Worm (Caenorhabditis elegans) whole organism, young adult: ENCODE data around the gene M7.8.

ENCODE experiments used
- B0035.1 ChIP-seq: sonication (generic microtip); optimal IDR thresholded peaks from 2 replicates; lab custom pipeline; 2016; ENCODE audit warnings: missing genetic modification characterization, mild to moderate bottlenecking, missing compliant biosample characterization, missing genotype, missing genetic modification reagents
- B0336.3 ChIP-seq: fragments of 200-800 bp; sonication (Bioruptor generic); IDR thresholded peaks from 2 replicates; pipeline ENCODE4 v1.3.6; 2022; ENCODE audit warnings: missing genetic modification characterization, missing compliant biosample characterization
- F10E7.11 ChIP-seq: sonication (generic microtip); optimal IDR thresholded peaks from 2 replicates; lab custom pipeline; 2017; ENCODE audit warnings: mild to moderate bottlenecking, missing genetic modification characterization, moderate library complexity, missing compliant biosample characterization
- F57C9.4 ChIP-seq: sonication (generic microtip); optimal IDR thresholded peaks from 2 replicates; lab custom pipeline; 2017; ENCODE audit warnings: mild to moderate bottlenecking, missing genetic modification characterization, missing compliant biosample characterization
- T07F8.4 ChIP-seq: sonication (generic microtip); optimal IDR thresholded peaks from 2 replicates; lab custom pipeline; 2016; ENCODE audit warnings: mild to moderate bottlenecking, missing genetic modification characterization, moderate library complexity, missing compliant biosample characterization
- Y67H2A.10 ChIP-seq: fragments of 200-800 bp; sonication (Bioruptor generic); conservative IDR thresholded peaks from 2 replicates; pipeline ENCODE4 v1.3.6; 2022; ENCODE audit warnings: missing genetic modification reagents, missing genetic modification characterization, missing compliant biosample characterization
- Y79H2A.3 ChIP-seq: fragments of 200-800 bp; sonication (Bioruptor generic); conservative IDR thresholded peaks from 2 replicates; pipeline ENCODE4 v1.3.6; 2022; ENCODE audit warnings: missing genetic modification reagents, missing genetic modification characterization, missing compliant biosample characterization
- Y95B8A.8 ChIP-seq: fragments of 200-800 bp; sonication (Bioruptor generic); IDR thresholded peaks from 2 replicates; pipeline ENCODE4 v1.3.6; 2022; ENCODE audit warnings: missing genetic modification reagents, missing genetic modification characterization, missing compliant biosample characterization
- ZK185.1 ChIP-seq: sonication (generic microtip); optimal IDR thresholded peaks from 2 replicates; lab custom pipeline; 2016; ENCODE audit warnings: mild to moderate bottlenecking, missing genetic modification characterization, missing compliant biosample characterization; ENCODE audit not compliant: poor library complexity, severe bottlenecking
- ama-1 ChIP-seq, 3 experiments: fragments of 150-350 bp in 1 of 3; sonication (generic microtip) in 2 of 3; optimal IDR thresholded peaks; 2 replicates each; lab custom pipeline; 2014 to 2018; ENCODE audit warnings: missing biosample characterization in 2 of 3, missing genetic modification characterization in 2 of 3, missing genetic modification reagents in 2 of 3
- aptf-2 ChIP-seq: fragments of 200-800 bp; sonication (Bioruptor generic); conservative IDR thresholded peaks from 2 replicates; pipeline ENCODE4 v1.3.6; 2022; ENCODE audit warnings: missing genetic modification reagents, missing genetic modification characterization, missing compliant biosample characterization
- atf-7 ChIP-seq: sonication (generic microtip); optimal IDR thresholded peaks from 2 replicates; lab custom pipeline; 2017; ENCODE audit warnings: mild to moderate bottlenecking, missing genetic modification characterization, missing compliant biosample characterization
- die-1 ChIP-seq: sonication (generic microtip); optimal IDR thresholded peaks from 2 replicates; lab custom pipeline; 2016; ENCODE audit warnings: missing genotype, mild to moderate bottlenecking, missing genetic modification characterization, missing compliant biosample characterization
- dpff-1 ChIP-seq: sonication (generic microtip); optimal IDR thresholded peaks from 2 replicates; lab custom pipeline; 2017; ENCODE audit warnings: mild to moderate bottlenecking, missing genetic modification characterization, missing compliant biosample characterization
- egl-18 ChIP-seq: fragments of 200-800 bp; sonication (Bioruptor generic); IDR thresholded peaks from 2 replicates; pipeline ENCODE4 v1.3.6; 2022; ENCODE audit warnings: missing genetic modification reagents, missing genetic modification characterization, missing compliant biosample characterization
- ekl-4 ChIP-seq: fragments of 200-800 bp; sonication (Bioruptor generic); IDR thresholded peaks from 2 replicates; pipeline ENCODE4 v1.3.6; 2022; ENCODE audit warnings: missing genetic modification reagents, missing genetic modification characterization, missing compliant biosample characterization
- gei-17 ChIP-seq: fragments of 200-800 bp; sonication (Bioruptor generic); optimal IDR thresholded peaks from 2 replicates; lab custom pipeline; 2018; ENCODE audit warnings: mild to moderate bottlenecking, missing genetic modification characterization, missing compliant biosample characterization
- hlh-12 ChIP-seq: sonication (generic microtip); optimal IDR thresholded peaks from 2 replicates; lab custom pipeline; 2016; ENCODE audit warnings: missing genetic modification characterization, missing compliant biosample characterization
- hmg-1.2 ChIP-seq: fragments of 200-800 bp; sonication (Bioruptor generic); IDR thresholded peaks from 2 replicates; pipeline ENCODE4 v1.3.6; 2022; ENCODE audit warnings: missing genetic modification reagents, missing genetic modification characterization, missing compliant biosample characterization
- hsf-1 ChIP-seq: fragments of 200-800 bp; sonication (Bioruptor generic); IDR thresholded peaks from 2 replicates; pipeline ENCODE4 v1.3.6; 2022; ENCODE audit warnings: missing genetic modification reagents, missing genetic modification characterization, missing compliant biosample characterization
- let-607 ChIP-seq, 2 experiments: fragments of 200-800 bp in 1 of 2; sonication (Bioruptor generic) in 1 of 2; sonication (generic microtip) in 1 of 2; optimal IDR thresholded peaks; 2 replicates each; lab custom pipeline; 2016 to 2018; ENCODE audit warnings: mild to moderate bottlenecking in 2 of 2, missing compliant biosample characterization in 2 of 2, missing genetic modification characterization in 2 of 2, moderate library complexity in 2 of 2, missing genotype in 1 of 2
- lsl-1 ChIP-seq: fragments of 200-800 bp; sonication (Bioruptor generic); optimal IDR thresholded peaks from 2 replicates; lab custom pipeline; 2018; ENCODE audit warnings: mild to moderate bottlenecking, missing genetic modification characterization, moderate library complexity, missing compliant biosample characterization
- madf-3 ChIP-seq: fragments of 200-800 bp; sonication (Bioruptor generic); IDR thresholded peaks from 2 replicates; pipeline ENCODE4 v1.3.6; 2022; ENCODE audit warnings: missing genetic modification reagents, missing genetic modification characterization, missing compliant biosample characterization
- mcd-1 ChIP-seq: fragments of 200-800 bp; sonication (Bioruptor generic); IDR thresholded peaks from 2 replicates; pipeline ENCODE4 v1.3.6; 2022; ENCODE audit warnings: missing genetic modification reagents, missing genetic modification characterization, missing compliant biosample characterization
- nfya-1 ChIP-seq: sonication (generic microtip); optimal IDR thresholded peaks from 2 replicates; lab custom pipeline; 2017; ENCODE audit warnings: antibody characterized with exemption, missing compliant biosample characterization, missing genetic modification characterization, borderline replicate concordance; ENCODE audit not compliant: insufficient read depth
- nfyb-1 ChIP-seq: fragments of 200-800 bp; sonication (Bioruptor generic); IDR thresholded peaks from 2 replicates; pipeline ENCODE4 v1.3.6; 2022; ENCODE audit warnings: missing genetic modification reagents, missing genetic modification characterization, missing compliant biosample characterization
- nhr-27 ChIP-seq: fragments of 200-800 bp; sonication (Bioruptor generic); optimal IDR thresholded peaks from 2 replicates; lab custom pipeline; 2018; ENCODE audit warnings: mild to moderate bottlenecking, missing genetic modification characterization, moderate library complexity, missing compliant biosample characterization
- nhr-80 ChIP-seq: sonication (generic microtip); optimal IDR thresholded peaks from 2 replicates; lab custom pipeline; 2016; ENCODE audit warnings: missing genetic modification characterization, missing compliant biosample characterization
- rec-8 ChIP-seq, 2 experiments: sonication (generic microtip); optimal IDR thresholded peaks; 2 replicates each; lab custom pipeline; 2016; ENCODE audit warnings: mild to moderate bottlenecking in 2 of 2, missing genetic modification characterization in 2 of 2, missing genetic modification reagents in 2 of 2, missing genotype in 2 of 2, missing biosample characterization in 1 of 2, missing compliant biosample characterization in 1 of 2, moderate library complexity in 1 of 2
- somi-1 ChIP-seq: fragments of 200-800 bp; sonication (Bioruptor generic); optimal IDR thresholded peaks from 2 replicates; lab custom pipeline; 2018; ENCODE audit warnings: mild to moderate bottlenecking, missing genetic modification characterization, missing compliant biosample characterization
- xnd-1 ChIP-seq: sonication (generic microtip); optimal IDR thresholded peaks from 2 replicates; lab custom pipeline; 2016; ENCODE audit warnings: missing genotype, missing genetic modification reagents, missing genetic modification characterization, missing compliant biosample characterization

M7.8 gene

DNA sequence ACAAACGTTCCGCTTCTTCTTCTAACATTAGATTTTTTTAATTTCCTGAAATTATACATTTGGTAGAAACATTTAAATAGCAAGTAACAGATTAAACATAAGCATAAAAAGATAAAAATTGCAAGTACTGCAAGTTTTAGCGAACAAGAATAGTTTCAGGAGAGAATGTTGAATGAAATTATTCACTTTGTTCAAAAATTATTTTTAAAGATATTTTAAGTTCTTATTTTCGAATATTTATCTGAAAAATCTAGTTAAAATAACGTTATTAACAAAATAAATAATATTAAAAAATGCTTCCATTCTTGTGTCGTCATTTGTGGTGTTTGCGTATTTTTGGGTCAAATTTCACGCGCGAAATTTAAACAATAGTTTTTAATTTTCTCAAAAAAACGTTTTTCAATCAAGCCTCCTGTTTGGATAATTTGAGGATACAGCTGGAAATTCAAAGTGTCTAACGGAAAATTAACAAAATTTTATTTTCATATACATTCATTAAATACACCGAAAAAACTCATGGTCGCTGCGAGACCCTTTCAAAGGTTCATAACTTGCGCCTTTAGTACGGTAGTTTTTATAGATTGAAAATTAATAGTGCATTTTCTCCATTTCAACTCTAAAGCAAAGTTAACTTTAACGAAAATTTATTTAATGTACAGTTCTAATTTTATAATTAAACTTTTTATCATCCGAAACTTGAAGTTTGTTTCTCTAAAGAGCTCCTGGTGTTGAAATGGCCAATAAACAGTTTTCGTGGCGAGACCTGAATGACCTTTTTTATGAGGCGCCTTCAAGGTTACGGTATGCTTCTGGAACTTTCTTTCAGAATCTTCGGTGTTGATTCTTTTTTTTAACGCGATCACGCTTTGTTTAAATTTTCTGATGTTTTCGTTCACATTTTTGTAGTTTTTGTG is 47.7 kb upstream of the M7.8 start, which contains the start of gene skih-2 (continued):
- TF ChIP-seq ekl-4 (GFP tag; lab: Robert Waterston, UW) = 0 out of 2 replicates have a peak, but pooled peaks have one; percentile 15
- TF ChIP-seq B0035.1 (tag; lab: Kevin White, UChicago) = no peak
- no peak for TF ChIP-seq hlh-12
- TF ChIP-seq lsl-1 (GFP tag; lab: Kevin White, UChicago) = peak; percentile 93
- TF ChIP-seq F10E7.11 = no peak
- no peak for TF ChIP-seq mcd-1 (GFP tag; lab: Robert Waterston, UW)
- TF ChIP-seq nfya-1 (tag; lab: Kevin White, UChicago) = no peak

DNA sequence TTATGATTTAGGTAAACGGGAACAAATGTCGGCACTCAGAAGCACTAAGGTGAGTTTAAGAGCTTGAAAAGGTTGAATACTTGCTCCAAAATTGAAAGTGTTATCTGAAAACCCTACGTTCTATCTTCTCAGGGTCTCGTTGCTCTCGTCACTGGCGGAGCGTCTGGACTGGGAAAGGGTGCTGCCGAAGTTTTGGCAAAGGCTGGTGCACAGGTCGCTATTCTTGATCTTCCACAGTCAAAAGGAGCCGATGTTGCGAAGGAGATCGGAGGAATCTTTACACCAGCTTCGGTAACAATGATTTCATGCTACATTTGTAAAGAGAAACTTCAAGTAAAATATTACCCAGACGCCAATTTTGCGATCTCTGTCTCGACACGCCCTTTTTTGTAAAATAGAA is 36.4 kb upstream of the M7.8 start, which contains the start of gene ard-1:
TSS of gene ard-1 (plus strand) at position 12 of the 400 bp plus-strand sequence.
- 0 out of 2 replicates have a peak, but pooled peaks have one; percentile 15 for TF ChIP-seq hsf-1 (GFP tag; lab: Robert Waterston, UW)
- no peak for TF ChIP-seq T07F8.4
- TF ChIP-seq ZK185.1 (tag; lab: Kevin White, UChicago) = no peak
- TF ChIP-seq Y95B8A.8 (GFP tag; lab: Robert Waterston, UW) = no peak
- 0 out of 2 replicates have a peak, but pooled peaks have one; percentile 39 for TF ChIP-seq B0336.3 (GFP tag; lab: Robert Waterston, UW)
- TF ChIP-seq dpff-1 (tag; lab: Kevin White, UChicago) = no peak
- peak; percentile 10 for TF ChIP-seq xnd-1 (tag; lab: Kevin White, UChicago)
- 0 out of 2 replicates have a peak, but pooled peaks have one; percentile 32 for TF ChIP-seq madf-3 (GFP tag; lab: Robert Waterston, UW)

DNA sequence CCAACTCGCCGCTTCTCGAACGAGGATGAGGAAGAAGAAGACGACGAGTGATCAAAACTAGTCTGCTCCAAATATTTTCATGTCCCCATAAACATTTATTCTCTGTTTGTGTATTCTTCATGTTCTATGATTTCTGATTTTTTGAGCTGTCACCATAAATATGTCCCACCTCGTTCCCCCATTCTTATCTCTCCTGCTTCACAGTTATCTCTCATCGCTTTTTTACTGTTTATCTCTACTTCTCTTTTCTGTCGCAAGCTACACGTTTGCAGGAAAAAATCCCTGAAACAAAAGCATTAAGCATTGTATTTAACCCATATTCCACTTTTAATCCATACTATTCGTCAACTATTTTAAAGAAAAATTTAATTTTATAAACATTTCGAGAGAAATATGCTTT is 35.9 kb upstream of the M7.8 start:
- TF ChIP-seq nhr-80 (peak; percentile 45), let-607 (tag; optimal IDR thresholded peaks at IDR 0.05; lab: Kevin White, UChicago) (peak in 1 of 2 experiments; percentile 8), ZK185.1 (tag; lab: Kevin White, UChicago) (no peak), ama-1 (optimal IDR thresholded peaks at IDR 0.05; lab: Kevin White, UChicago) (no peak), ama-1 (GFP tag; optimal IDR thresholded peaks at IDR 0.05; lab: Kevin White, UChicago) (peak in 1 of 2 experiments; percentile 44), hmg-1.2 (GFP tag; lab: Robert Waterston, UW) (peak; percentile 29; the same call in 1 of the 2 replicates)

DNA sequence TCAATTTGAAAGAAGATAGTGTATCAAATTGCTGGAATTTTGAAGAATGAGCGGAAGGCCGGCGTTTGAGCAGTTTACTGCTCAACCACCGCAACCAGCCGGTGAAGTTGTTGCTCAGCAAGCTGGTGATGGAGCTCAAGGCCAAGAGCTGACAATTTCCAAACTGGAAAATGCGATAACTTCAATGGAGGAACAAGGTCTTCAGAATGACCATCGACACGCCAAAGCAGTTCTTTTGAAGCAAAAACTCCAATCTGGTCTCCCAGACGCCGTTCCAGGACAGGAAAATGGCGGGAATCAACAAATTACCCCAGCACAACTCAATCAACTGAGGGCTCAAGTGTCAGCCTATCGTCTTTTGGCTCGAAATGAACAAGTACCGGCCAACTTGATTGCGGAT is 31.1 kb upstream of the M7.8 start:
- TF ChIP-seq Y67H2A.10 (GFP tag; lab: Robert Waterston, UW) = no peak

DNA sequence TGAATTAATAATTGTTTCAGACTA is 30.9 kb upstream of the M7.8 start, which contains the start of gene swsn-4:
TSS of gene swsn-4 (plus strand) at position 21 of the 24 bp plus-strand sequence.
- TF ChIP-seq aptf-2 (GFP tag; lab: Robert Waterston, UW) = no peak
- TF ChIP-seq somi-1 = no peak
- TF ChIP-seq Y79H2A.3 (GFP tag; lab: Robert Waterston, UW) = no peak
- no peak for TF ChIP-seq F57C9.4 (tag; lab: Kevin White, UChicago)
- no peak for TF ChIP-seq Y67H2A.10 (GFP tag; lab: Robert Waterston, UW)
- no peak for TF ChIP-seq die-1 (tag; lab: Kevin White, UChicago)
- TF ChIP-seq nhr-27 = no peak
- TF ChIP-seq atf-7 (tag; lab: Kevin White, UChicago) = no peak
- TF ChIP-seq gei-17 (GFP tag; lab: Kevin White, UChicago) = no peak
- TF ChIP-seq nfyb-1 = no peak
- TF ChIP-seq rec-8 (tag; optimal IDR thresholded peaks at IDR 0.05; lab: Kevin White, UChicago) = no peak
- TF ChIP-seq egl-18 = no peak
